Worm (Caenorhabditis elegans): Measurements from ENCODE around the gene F23F1.10.

- TF ChIP-seq hnd-1 (tag; optimal IDR thresholded peaks at IDR 0.05), result no peak
- no peak for TF ChIP-seq ama-1 (optimal IDR thresholded peaks at IDR 0.05)
These were observed at the start of gene F23F1.10 for ce11 chrII:41914-42313.
